Worm (Caenorhabditis elegans): ENCODE data around the gene snr-5.

DNA sequence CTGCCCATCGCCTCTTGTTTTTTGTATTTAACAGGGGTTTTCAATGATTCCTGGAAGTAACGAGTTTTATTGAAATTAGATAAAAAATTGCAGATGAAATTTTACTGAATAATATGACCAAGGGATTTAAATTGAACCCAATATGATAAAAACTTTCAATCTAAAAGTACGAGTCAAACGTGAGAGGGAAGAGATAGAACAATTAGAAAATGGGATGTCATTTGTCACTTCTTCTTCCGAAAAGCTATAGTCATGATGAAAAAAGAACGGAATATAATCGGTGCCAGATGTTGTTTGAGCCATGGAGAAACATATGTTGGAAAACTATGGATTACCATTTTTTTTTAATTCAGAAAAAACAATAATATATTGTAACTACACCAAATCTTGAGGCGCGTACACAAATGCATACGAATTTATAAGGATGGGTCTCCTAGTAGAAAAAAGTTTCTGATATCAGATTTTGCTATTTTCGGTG is 17.0 kb downstream of the snr-5 start, which contains the start of gene sup-18:
- TF ChIP-seq lin-11 (tag; optimal IDR thresholded peaks at IDR 0.05) (no peak), nhr-232 (tag; optimal IDR thresholded peaks at IDR 0.05) (no peak), unc-55 (GFP tag; optimal IDR thresholded peaks at IDR 0.05) (no peak), fkh-10 (GFP tag; optimal IDR thresholded peaks at IDR 0.05) (no peak), T23F11.4 (GFP tag; optimal IDR thresholded peaks at IDR 0.05) (no peak)
